Worm (Caenorhabditis elegans): ENCODE results near the gene E02H1.1.
A peak's percentile ranks its signal among the peaks of the same experiment; 100 is the strongest.

The E02H1.1 gene

ce11 chrII:9602566-9602965 is 11.6 kb upstream of the E02H1.1 start:
- TF ChIP-seq ham-2 (GFP tag; optimal IDR thresholded peaks at IDR 0.05) = no peak
- TF ChIP-seq nhr-237 (tag; optimal IDR thresholded peaks at IDR 0.05) = no peak
- TF ChIP-seq cnd-1 (tag; optimal IDR thresholded peaks at IDR 0.05) = no peak
- TF ChIP-seq drap-1 (GFP tag; optimal IDR thresholded peaks at IDR 0.05) = no peak
- no peak for TF ChIP-seq elt-3 (tag; optimal IDR thresholded peaks at IDR 0.05)
- TF ChIP-seq unc-62 (GFP tag; optimal IDR thresholded peaks at IDR 0.05) = no peak
- TF ChIP-seq mep-1 (tag; optimal IDR thresholded peaks at IDR 0.05) = no peak
- no peak for TF ChIP-seq tbx-8 (GFP tag; optimal IDR thresholded peaks at IDR 0.05)
- TF ChIP-seq lin-32 (GFP tag; optimal IDR thresholded peaks at IDR 0.05) = no peak
- no peak for TF ChIP-seq nhr-76 (tag; optimal IDR thresholded peaks at IDR 0.05)
- TF ChIP-seq lsy-2 (tag; optimal IDR thresholded peaks at IDR 0.05) = no peak
- no peak for TF ChIP-seq unc-120 (tag; optimal IDR thresholded peaks at IDR 0.05; ENCODE audit: poor library complexity, severe bottlenecking)
- no peak for TF ChIP-seq zip-8 (tag; optimal IDR thresholded peaks at IDR 0.05)
- TF ChIP-seq blmp-1 (tag; optimal IDR thresholded peaks at IDR 0.05) = no peak
- no peak for TF ChIP-seq snpc-4 (tag; optimal IDR thresholded peaks at IDR 0.05)
- no peak for TF ChIP-seq ceh-43 (GFP tag; optimal IDR thresholded peaks at IDR 0.05)
- TF ChIP-seq bed-3 (GFP tag; optimal IDR thresholded peaks at IDR 0.05) = no peak
- TF ChIP-seq flh-1 (GFP tag; optimal IDR thresholded peaks at IDR 0.05) = no peak

- TF ChIP-seq drap-1 (GFP tag; optimal IDR thresholded peaks at IDR 0.05) (no peak), flh-1 (GFP tag; optimal IDR thresholded peaks at IDR 0.05) (no peak), unc-120 (tag; optimal IDR thresholded peaks at IDR 0.05; ENCODE audit: poor library complexity, severe bottlenecking) (no peak), hlh-1 (tag; optimal IDR thresholded peaks at IDR 0.05) (no peak), nhr-12 (tag; optimal IDR thresholded peaks at IDR 0.05) (no peak), nhr-28 (tag; optimal IDR thresholded peaks at IDR 0.05) (no peak), bed-3 (GFP tag; optimal IDR thresholded peaks at IDR 0.05) (no peak), sem-2 (GFP tag; optimal IDR thresholded peaks at IDR 0.05) (no peak), ces-1 (GFP tag; optimal IDR thresholded peaks at IDR 0.05) (no peak), M03D4.4 (tag; optimal IDR thresholded peaks at IDR 0.05) (no peak), tbx-8 (GFP tag; optimal IDR thresholded peaks at IDR 0.05) (no peak), lsy-2 (tag; optimal IDR thresholded peaks at IDR 0.05) (no peak), unc-39 (tag; optimal IDR thresholded peaks at IDR 0.05) (no peak), ham-2 (GFP tag; optimal IDR thresholded peaks at IDR 0.05) (no peak), blmp-1 (tag; optimal IDR thresholded peaks at IDR 0.05) (no peak), mep-1 (tag; optimal IDR thresholded peaks at IDR 0.05) (no peak), nhr-2 (tag; optimal IDR thresholded peaks at IDR 0.05) (no peak), lin-32 (GFP tag; optimal IDR thresholded peaks at IDR 0.05) (no peak), elt-1 (tag; optimal IDR thresholded peaks at IDR 0.05; ENCODE audit: borderline replicate concordance, insufficient read depth) (no peak)
Measured at ce11 chrII:9601679-9602078, 10.7 kb upstream of the E02H1.1 start.

ce11 chrII:9601069-9601468 is 10.1 kb upstream of the E02H1.1 start:
- TF ChIP-seq nhr-76 (tag; optimal IDR thresholded peaks at IDR 0.05) (no peak), unc-120 (tag; optimal IDR thresholded peaks at IDR 0.05; ENCODE audit: poor library complexity, severe bottlenecking) (peak; percentile 5), nhr-28 (tag; optimal IDR thresholded peaks at IDR 0.05) (no peak), cnd-1 (tag; optimal IDR thresholded peaks at IDR 0.05) (no peak)

DNA sequence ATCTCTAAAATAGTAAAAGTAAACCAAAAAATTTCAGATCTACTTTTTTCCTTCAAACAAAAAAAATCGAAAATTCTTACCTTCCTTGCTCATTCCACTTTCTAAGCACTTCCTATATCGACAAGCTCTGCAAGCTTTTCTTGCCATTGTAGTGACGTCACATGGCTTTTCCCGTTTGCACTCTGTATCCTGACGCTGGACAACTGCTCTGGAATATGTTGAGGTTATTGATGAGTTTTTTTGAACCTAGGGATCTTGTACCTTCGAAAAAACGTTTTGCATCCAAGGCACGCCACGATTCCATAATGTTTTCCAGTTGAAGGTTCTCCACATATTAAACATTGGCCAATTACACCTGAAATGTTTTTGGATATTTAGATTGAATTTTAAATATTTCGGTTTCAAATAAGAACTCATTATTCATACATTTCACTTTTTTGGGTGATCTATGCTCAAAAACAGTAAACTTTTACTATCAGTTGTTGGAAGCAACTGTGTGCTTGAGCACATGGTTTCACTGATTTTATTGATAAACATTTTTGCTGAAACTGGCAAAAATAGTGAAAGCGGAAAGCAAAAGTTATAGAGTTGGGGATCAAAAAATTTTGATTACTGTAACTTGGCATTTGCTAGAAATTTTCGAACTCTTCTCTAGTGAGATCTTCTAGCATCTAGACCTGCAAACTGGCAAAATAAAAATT is 9.2 kb upstream of the E02H1.1 start:
- TF ChIP-seq M03D4.4 (tag; optimal IDR thresholded peaks at IDR 0.05) = no peak
- no peak for TF ChIP-seq unc-62 (GFP tag; optimal IDR thresholded peaks at IDR 0.05)
- no peak for TF ChIP-seq hlh-1 (tag; optimal IDR thresholded peaks at IDR 0.05)
- TF ChIP-seq mep-1 (tag; optimal IDR thresholded peaks at IDR 0.05) = no peak
- no peak for TF ChIP-seq flh-1 (GFP tag; optimal IDR thresholded peaks at IDR 0.05)
- TF ChIP-seq nhr-28 (tag; optimal IDR thresholded peaks at IDR 0.05) = no peak
- no peak for TF ChIP-seq cnd-1 (tag; optimal IDR thresholded peaks at IDR 0.05)
- no peak for TF ChIP-seq blmp-1 (tag; optimal IDR thresholded peaks at IDR 0.05)
- no peak for TF ChIP-seq lin-13 (tag; optimal IDR thresholded peaks at IDR 0.05)
- TF ChIP-seq nhr-76 (tag; optimal IDR thresholded peaks at IDR 0.05) = no peak
- TF ChIP-seq elt-3 (tag; optimal IDR thresholded peaks at IDR 0.05) = no peak
- no peak for TF ChIP-seq lin-32 (GFP tag; optimal IDR thresholded peaks at IDR 0.05)
- TF ChIP-seq ham-2 (GFP tag; optimal IDR thresholded peaks at IDR 0.05) = no peak
- no peak for TF ChIP-seq sptf-1 (tag; optimal IDR thresholded peaks at IDR 0.05)
- TF ChIP-seq ceh-43 (GFP tag; optimal IDR thresholded peaks at IDR 0.05) = no peak

DNA sequence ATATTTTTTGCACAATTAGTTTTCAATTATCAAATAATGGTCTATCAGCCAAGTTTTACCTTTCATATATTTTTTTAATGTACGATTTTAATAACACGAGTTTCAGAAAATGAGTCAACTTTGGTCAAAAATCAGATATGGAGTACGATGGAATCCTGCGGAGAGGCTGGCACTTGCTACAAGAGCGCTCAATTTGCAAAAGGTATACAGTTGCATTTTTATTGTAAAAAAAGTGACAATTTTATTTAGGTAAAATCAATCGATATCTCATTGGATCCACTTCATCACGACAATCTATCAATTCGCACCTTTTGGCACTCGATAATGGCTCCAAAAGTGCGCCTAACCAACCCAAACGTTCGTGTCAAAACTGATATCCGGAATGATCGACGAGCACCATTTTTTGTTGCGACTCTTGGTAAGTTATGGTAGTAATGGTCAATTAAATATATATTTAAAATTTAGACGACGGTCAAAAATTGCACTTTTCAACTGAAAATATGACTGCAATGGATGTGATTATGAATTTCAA is 6.6 kb upstream of the E02H1.1 start, which contains the start of gene mrpl-53:
Gene mrpl-53 (plus strand): TSS at position 107 of the 532 bp plus-strand sequence.
- no peak for TF ChIP-seq unc-120 (tag; optimal IDR thresholded peaks at IDR 0.05; ENCODE audit: poor library complexity, severe bottlenecking)
- no peak for TF ChIP-seq ztf-11 (tag; optimal IDR thresholded peaks at IDR 0.05)
- TF ChIP-seq ham-2 (GFP tag; optimal IDR thresholded peaks at IDR 0.05) = no peak
- TF ChIP-seq bed-3 (GFP tag; optimal IDR thresholded peaks at IDR 0.05) = no peak
- TF ChIP-seq nhr-12 (tag; optimal IDR thresholded peaks at IDR 0.05) = no peak
- TF ChIP-seq mls-2 (tag; optimal IDR thresholded peaks at IDR 0.05) = no peak
- TF ChIP-seq mab-5 (tag; optimal IDR thresholded peaks at IDR 0.05) = no peak
- TF ChIP-seq zip-8 (tag; optimal IDR thresholded peaks at IDR 0.05) = no peak
- no peak for TF ChIP-seq cnd-1 (tag; optimal IDR thresholded peaks at IDR 0.05)
- TF ChIP-seq snpc-4 (tag; optimal IDR thresholded peaks at IDR 0.05) = no peak
- TF ChIP-seq sptf-1 (tag; optimal IDR thresholded peaks at IDR 0.05) = no peak
- no peak for TF ChIP-seq drap-1 (GFP tag; optimal IDR thresholded peaks at IDR 0.05)
- TF ChIP-seq elt-3 (tag; optimal IDR thresholded peaks at IDR 0.05) = no peak
- TF ChIP-seq ceh-83 (GFP tag; optimal IDR thresholded peaks at IDR 0.05) = no peak
- TF ChIP-seq flh-1 (GFP tag; optimal IDR thresholded peaks at IDR 0.05) = no peak
- TF ChIP-seq nhr-28 (tag; optimal IDR thresholded peaks at IDR 0.05) = no peak
- TF ChIP-seq sem-2 (GFP tag; optimal IDR thresholded peaks at IDR 0.05) = no peak
- no peak for TF ChIP-seq lsy-2 (tag; optimal IDR thresholded peaks at IDR 0.05)
- no peak for TF ChIP-seq ceh-39 (tag; optimal IDR thresholded peaks at IDR 0.05)
- no peak for TF ChIP-seq unc-62 (GFP tag; optimal IDR thresholded peaks at IDR 0.05)

All from whole organism, mixed stage, embryonic.